Worm (Caenorhabditis elegans) whole organism, L1 larva: Measurements from ENCODE around the gene F47B7.3.

Experiments used
- mep-1 ChIP-seq: fragments of 150-350 bp; optimal IDR thresholded peaks from 2 replicates; lab custom pipeline; 2014; ENCODE audit warnings: missing biosample characterization, missing genetic modification characterization
- nhr-90 ChIP-seq: sonication (generic microtip); optimal IDR thresholded peaks from 2 replicates; lab custom pipeline; 2016; ENCODE audit warnings: mild to moderate bottlenecking, missing genetic modification characterization, missing compliant biosample characterization; ENCODE audit not compliant: poor library complexity
- xbp-1 ChIP-seq: sonication (generic microtip); optimal IDR thresholded peaks from 2 replicates; lab custom pipeline; 2016; ENCODE audit warnings: missing genetic modification characterization, missing compliant biosample characterization

ce11 chrX:3793389-3793788 lies 29.2 kb upstream of the F47B7.3 start:
- TF ChIP-seq xbp-1 (tag; lab: Kevin White, UChicago): no peak
- no peak for TF ChIP-seq nhr-90 (tag; lab: Kevin White, UChicago)
- TF ChIP-seq mep-1 (tag; lab: Kevin White, UChicago): no peak
